Fruit fly (Drosophila melanogaster) whole organism, larva: ENCODE results near the gene CG6126.

Source experiments
- noc ChIP-seq: fragments of 200-800 bp; sonication (Bioruptor generic); optimal IDR thresholded peaks from 3 replicates; lab custom pipeline; 2019; ENCODE audit warnings: missing biosample characterization, mild to moderate bottlenecking, missing genetic modification characterization, moderate library complexity

The CG6126 gene

dm6 chr3R:16227074-16227473 lies 24.2 kb upstream of the CG6126 start:
- TF ChIP-seq noc (tag; lab: Kevin White, UChicago): no peak

- no peak for TF ChIP-seq noc (tag; lab: Kevin White, UChicago)
Measured at dm6 chr3R:16225760-16226159, 22.9 kb upstream of the CG6126 start.

dm6 chr3R:16225351-16225750 lies 22.5 kb upstream of the CG6126 start, which contains the start of gene tara:
tara (plus strand) TSS chr3R:16225651.
- no peak for TF ChIP-seq noc (tag; lab: Kevin White, UChicago)

dm6 chr3R:16224415-16225165 lies 21.7 kb upstream of the CG6126 start:
- TF ChIP-seq noc (tag; lab: Kevin White, UChicago): peak; percentile 95

dm6 chr3R:16223252-16224037 lies 20.6 kb upstream of the CG6126 start:
- TF ChIP-seq noc (tag; lab: Kevin White, UChicago): no peak

dm6 chr3R:16222300-16222903 lies 19.5 kb upstream of the CG6126 start:
- TF ChIP-seq noc (tag; lab: Kevin White, UChicago): peak; percentile 84

- peak; percentile 64 for TF ChIP-seq noc (tag; lab: Kevin White, UChicago)
Measured at dm6 chr3R:16221359-16222299, 18.7 kb upstream of the CG6126 start.

- TF ChIP-seq noc (tag; lab: Kevin White, UChicago): no peak
Measured at dm6 chr3R:16220854-16221253, 18.0 kb upstream of the CG6126 start.

dm6 chr3R:16220050-16220670 lies 17.3 kb upstream of the CG6126 start:
- no peak for TF ChIP-seq noc (tag; lab: Kevin White, UChicago)

dm6 chr3R:16218251-16219030 lies 15.6 kb upstream of the CG6126 start:
- no peak for TF ChIP-seq noc (tag; lab: Kevin White, UChicago)

- TF ChIP-seq noc (tag; lab: Kevin White, UChicago): no peak
Measured at dm6 chr3R:16217368-16217767, 14.5 kb upstream of the CG6126 start.

dm6 chr3R:16215319-16215701 lies 12.4 kb upstream of the CG6126 start:
- no peak for TF ChIP-seq noc (tag; lab: Kevin White, UChicago)

dm6 chr3R:16214474-16215318 lies 11.8 kb upstream of the CG6126 start:
- TF ChIP-seq noc (tag; lab: Kevin White, UChicago): no peak
